Fruit fly (Drosophila melanogaster) whole organism, wandering third instar larva: ENCODE results near the gene CG4230.
A peak's percentile ranks its signal among the peaks of the same experiment; 100 is the strongest.

ENCODE experiments used
- Abd-B ChIP-seq: fragments of >200 bp; optimal IDR thresholded peaks from 2 replicates; lab custom pipeline; 2017; ENCODE audit warnings: missing biosample characterization, missing genetic modification characterization
- CG32264 ChIP-seq: fragments of 200-800 bp; sonication (Bioruptor generic); optimal IDR thresholded peaks from 2 replicates; lab custom pipeline; 2016; ENCODE audit warnings: missing biosample characterization, missing genetic modification characterization
- CG9705 ChIP-seq: fragments of 200-800 bp; sonication (Bioruptor generic); optimal IDR thresholded peaks from 2 replicates; lab custom pipeline; 2018; ENCODE audit warnings: missing biosample characterization, mild to moderate bottlenecking, missing genetic modification characterization
- CrebA ChIP-seq: fragments of 200-800 bp; sonication (Bioruptor generic); optimal IDR thresholded peaks from 2 replicates; lab custom pipeline; 2016; ENCODE audit warnings: missing biosample characterization, mild to moderate bottlenecking, missing genetic modification characterization, borderline replicate concordance
- Dfd ChIP-seq: fragments of >200 bp; optimal IDR thresholded peaks from 2 replicates; lab custom pipeline; 2017; ENCODE audit warnings: missing biosample characterization, missing genetic modification characterization
- GATAd ChIP-seq: sonication (Bioruptor generic); optimal IDR thresholded peaks from 2 replicates; lab custom pipeline; 2016; ENCODE audit warnings: missing biosample characterization, missing genetic modification characterization
- Hnf4 ChIP-seq: fragments of 200-800 bp; sonication (Bioruptor generic); optimal IDR thresholded peaks from 2 replicates; lab custom pipeline; 2016; ENCODE audit warnings: missing biosample characterization, mild to moderate bottlenecking, missing genetic modification characterization
- Hr78 ChIP-seq: fragments of >200 bp; optimal IDR thresholded peaks from 2 replicates; lab custom pipeline; 2017; ENCODE audit warnings: missing biosample characterization, missing genetic modification characterization
- Hr83 ChIP-seq: fragments of 200-300 bp; sonication (Bioruptor generic); optimal IDR thresholded peaks from 2 replicates; lab custom pipeline; 2016; ENCODE audit warnings: missing biosample characterization, mild to moderate bottlenecking, missing genetic modification characterization, moderate library complexity; ENCODE audit not compliant: poor library complexity, severe bottlenecking
- Jra ChIP-seq: sonication (Bioruptor generic); optimal IDR thresholded peaks from 2 replicates; lab custom pipeline; 2016; ENCODE audit warnings: missing biosample characterization, missing genetic modification characterization
- N ChIP-seq: fragments of >200 bp; optimal IDR thresholded peaks from 2 replicates; lab custom pipeline; 2018; ENCODE audit warnings: missing biosample characterization, missing external identifiers, missing genetic modification characterization
- OdsH ChIP-seq: fragments of 200-800 bp; sonication (Bioruptor generic); optimal IDR thresholded peaks from 2 replicates; lab custom pipeline; 2016; ENCODE audit warnings: missing biosample characterization, mild to moderate bottlenecking, missing genetic modification characterization
- Rel ChIP-seq, 2 experiments: fragments of 200-800 bp; sonication (Bioruptor generic) in 1 of 2; optimal IDR thresholded peaks; 2 replicates in 1 of 2; 3 replicates in 1 of 2; lab custom pipeline; 2016 to 2019; ENCODE audit warnings: mild to moderate bottlenecking in 2 of 2, missing biosample characterization in 2 of 2, missing genetic modification characterization in 2 of 2, moderate library complexity in 1 of 2
- Sp1 ChIP-seq: fragments of 200-800 bp; sonication (Bioruptor generic); optimal IDR thresholded peaks from 3 replicates; lab custom pipeline; 2019; ENCODE audit warnings: missing biosample characterization, mild to moderate bottlenecking, missing genetic modification characterization, moderate library complexity
- Vsx2 ChIP-seq: fragments of 200-300, 225-300 bp; sonication (Bioruptor generic); optimal IDR thresholded peaks from 2 replicates; lab custom pipeline; 2018; ENCODE audit warnings: missing biosample characterization, missing genetic modification characterization; ENCODE audit not compliant: partially characterized antibody
- br ChIP-seq: fragments of 200-800 bp; sonication (Bioruptor generic); optimal IDR thresholded peaks from 2 replicates; lab custom pipeline; 2016; ENCODE audit warnings: missing biosample characterization, missing genetic modification characterization
- brk ChIP-seq: fragments of 200-800 bp; sonication (Bioruptor generic); optimal IDR thresholded peaks from 2 replicates; lab custom pipeline; 2016; ENCODE audit warnings: missing biosample characterization, mild to moderate bottlenecking, missing genetic modification characterization
- dl ChIP-seq, 2 experiments: fragments of 175-275, 200-275 bp in 1 of 2; fragments of 200-275 bp in 1 of 2; sonication (Bioruptor generic); optimal IDR thresholded peaks; lab custom pipeline; 2018; ENCODE audit warnings: mild to moderate bottlenecking in 2 of 2, missing biosample characterization in 2 of 2, missing genetic modification characterization in 2 of 2, moderate library complexity in 2 of 2; ENCODE audit not compliant: partially characterized antibody in 2 of 2, insufficient read depth in 1 of 2
- dmrt93B ChIP-seq: fragments of 200-800 bp; sonication (Bioruptor generic); optimal IDR thresholded peaks from 2 replicates; lab custom pipeline; 2018; ENCODE audit warnings: missing biosample characterization, mild to moderate bottlenecking, missing genetic modification characterization
- dsf ChIP-seq: sonication (Bioruptor generic); optimal IDR thresholded peaks from 2 replicates; lab custom pipeline; 2016; ENCODE audit warnings: missing biosample characterization, missing genetic modification characterization, borderline replicate concordance
- ey ChIP-seq: fragments of 200-800 bp; sonication (Bioruptor generic); optimal IDR thresholded peaks from 2 replicates; lab custom pipeline; 2016; ENCODE audit warnings: missing biosample characterization, missing genetic modification characterization
- foxo ChIP-seq, 2 experiments: fragments of 200-800 bp; sonication (Bioruptor generic); optimal IDR thresholded peaks; 2 replicates in 1 of 2; 3 replicates in 1 of 2; lab custom pipeline; 2016 to 2017; ENCODE audit warnings: missing biosample characterization in 2 of 2, missing genetic modification characterization in 2 of 2
- fru ChIP-seq: fragments of 200-800 bp; sonication (Bioruptor generic); optimal IDR thresholded peaks from 3 replicates; lab custom pipeline; 2016; ENCODE audit warnings: missing biosample characterization, mild to moderate bottlenecking, missing genetic modification characterization
- h ChIP-seq: fragments of 200-800 bp; sonication (Bioruptor generic); optimal IDR thresholded peaks from 3 replicates; lab custom pipeline; 2016; ENCODE audit warnings: missing biosample characterization, mild to moderate bottlenecking, missing genetic modification characterization
- jim ChIP-seq: fragments of 175-275, 200-325 bp; sonication (Bioruptor generic); optimal IDR thresholded peaks from 2 replicates; lab custom pipeline; 2016; ENCODE audit warnings: missing biosample characterization, mild to moderate bottlenecking, missing genetic modification characterization
- lola ChIP-seq: fragments of >200 bp; optimal IDR thresholded peaks from 2 replicates; lab custom pipeline; 2017; ENCODE audit warnings: missing biosample characterization, missing genetic modification characterization
- psq ChIP-seq: fragments of 200-800 bp; sonication (Bioruptor generic); optimal IDR thresholded peaks from 3 replicates; lab custom pipeline; 2017; ENCODE audit warnings: missing biosample characterization, mild to moderate bottlenecking, missing genetic modification characterization, moderate library complexity
- rgr ChIP-seq: fragments of 200-800 bp; sonication (Bioruptor generic); optimal IDR thresholded peaks from 3 replicates; lab custom pipeline; 2016; ENCODE audit warnings: missing biosample characterization, mild to moderate bottlenecking, missing genetic modification characterization
- sv ChIP-seq: fragments of 200-800 bp; sonication (Bioruptor generic); optimal IDR thresholded peaks from 3 replicates; lab custom pipeline; 2016; ENCODE audit warnings: missing biosample characterization, missing genetic modification characterization
- tai ChIP-seq: sonication (Bioruptor generic); optimal IDR thresholded peaks from 2 replicates; lab custom pipeline; 2016; ENCODE audit warnings: missing biosample characterization, missing genetic modification characterization
- usp ChIP-seq: fragments of >200 bp; optimal IDR thresholded peaks from 2 replicates; lab custom pipeline; 2017; ENCODE audit warnings: missing biosample characterization, missing genetic modification characterization
- woc ChIP-seq: sonication (Bioruptor generic); optimal IDR thresholded peaks from 2 replicates; lab custom pipeline; 2016; ENCODE audit warnings: missing biosample characterization, mild to moderate bottlenecking, missing genetic modification characterization

Gene CG4230

dm6 chr2L:5096222-5096621 is at the start of gene CG4230:
Gene CG4230 (plus strand): TSS chr2L:5096227.
- TF ChIP-seq brk (peak; percentile 28), Rel (GFP tag; optimal IDR thresholded peaks at IDR 0.05; lab: Kevin White, UChicago) (no peak), Rel (tag; optimal IDR thresholded peaks at IDR 0.05; lab: Kevin White, UChicago) (peak; percentile 90), CG9705 (GFP tag; lab: Kevin White, UChicago) (no peak), Hr83 (GFP tag; lab: Kevin White, UChicago) (peak; percentile 1), rgr (GFP tag; lab: Kevin White, UChicago) (peak; percentile 9)

dm6 chr2L:5046261-5046660 is 49.8 kb upstream of the CG4230 start:
- TF ChIP-seq CG32264 (GFP tag; lab: Kevin White, UChicago) = no peak
- no peak for TF ChIP-seq lola (GFP tag; lab: Kevin White, UChicago)
- TF ChIP-seq Hr83 (GFP tag; lab: Kevin White, UChicago) = no peak
- TF ChIP-seq Hr78 (GFP tag; lab: Kevin White, UChicago) = no peak
- no peak for TF ChIP-seq foxo (GFP tag; optimal IDR thresholded peaks at IDR 0.05; lab: Kevin White, UChicago)
- TF ChIP-seq OdsH (GFP tag; lab: Kevin White, UChicago) = no peak
- no peak for TF ChIP-seq Vsx2 (GFP tag; lab: Kevin White, UChicago)
- no peak for TF ChIP-seq fru (GFP tag; lab: Kevin White, UChicago)
- no peak for TF ChIP-seq CrebA (GFP tag; lab: Kevin White, UChicago)
- TF ChIP-seq woc (GFP tag; lab: Kevin White, UChicago) = no peak
- TF ChIP-seq Jra (GFP tag; lab: Kevin White, UChicago) = no peak
- TF ChIP-seq h = no peak
- no peak for TF ChIP-seq usp (GFP tag; lab: Kevin White, UChicago)
- TF ChIP-seq psq (GFP tag; lab: Kevin White, UChicago) = no peak
- no peak for TF ChIP-seq Dfd (GFP tag; lab: Kevin White, UChicago)
- no peak for TF ChIP-seq CG9705 (GFP tag; lab: Kevin White, UChicago)
- no peak for TF ChIP-seq Hnf4 (GFP tag; lab: Kevin White, UChicago)

dm6 chr2L:5049974-5050373 is 46.1 kb upstream of the CG4230 start:
- TF ChIP-seq ey (GFP tag; lab: Kevin White, UChicago) (no peak), sv (GFP tag; lab: Kevin White, UChicago) (no peak), OdsH (GFP tag; lab: Kevin White, UChicago) (no peak), jim (GFP tag; lab: Kevin White, UChicago) (no peak), tai (no peak), woc (GFP tag; lab: Kevin White, UChicago) (no peak), dmrt93B (GFP tag; lab: Kevin White, UChicago) (no peak), N (no peak), Sp1 (GFP tag; lab: Kevin White, UChicago) (no peak), CG32264 (GFP tag; lab: Kevin White, UChicago) (no peak), Dfd (GFP tag; lab: Kevin White, UChicago) (no peak), Hnf4 (GFP tag; lab: Kevin White, UChicago) (no peak), dl (GFP tag; optimal IDR thresholded peaks at IDR 0.05; lab: Kevin White, UChicago; ENCODE audit: insufficient read depth in 1 of 2, partially characterized antibody in 2 of 2) (no peak), CG9705 (GFP tag; lab: Kevin White, UChicago) (no peak), usp (GFP tag; lab: Kevin White, UChicago) (no peak), Abd-B (GFP tag; lab: Kevin White, UChicago) (no peak), dsf (GFP tag; lab: Kevin White, UChicago) (no peak), GATAd (GFP tag; lab: Kevin White, UChicago) (no peak), br (GFP tag; lab: Kevin White, UChicago) (no peak)

- no peak for TF ChIP-seq Hr78 (GFP tag; lab: Kevin White, UChicago)
- no peak for TF ChIP-seq woc (GFP tag; lab: Kevin White, UChicago)
- no peak for TF ChIP-seq Abd-B (GFP tag; lab: Kevin White, UChicago)
- no peak for TF ChIP-seq jim (GFP tag; lab: Kevin White, UChicago)
- TF ChIP-seq Jra (GFP tag; lab: Kevin White, UChicago) = no peak
- no peak for TF ChIP-seq lola (GFP tag; lab: Kevin White, UChicago)
- TF ChIP-seq Sp1 (GFP tag; lab: Kevin White, UChicago) = no peak
These were observed 45.2 kb upstream of the CG4230 start, which contains the start of gene CG9121 for dm6 chr2L:5050825-5051224. Gene CG9121 (minus strand): TSS chr2L:5051062.
